Worm (Caenorhabditis elegans) whole organism, L4 larva: ENCODE results near the gene F10E9.3.

Experiments used
- D1046.2 ChIP-seq: fragments of 200-800 bp; sonication (Bioruptor generic); IDR thresholded peaks from 2 replicates; pipeline ENCODE4 v1.3.6; 2022; ENCODE audit warnings: missing genetic modification characterization, missing compliant biosample characterization
- F26F4.8 ChIP-seq: fragments of 200-800 bp; sonication (Bioruptor generic); conservative IDR thresholded peaks from 2 replicates; pipeline ENCODE4 v1.3.6; 2022; ENCODE audit warnings: missing genetic modification characterization, missing compliant biosample characterization
- F37D6.2 ChIP-seq: sonication (generic microtip); optimal IDR thresholded peaks from 2 replicates; lab custom pipeline; 2016; ENCODE audit warnings: mild to moderate bottlenecking, missing genetic modification characterization, missing compliant biosample characterization
- F44E2.7 ChIP-seq: fragments of 200-800 bp; sonication (Bioruptor generic); IDR thresholded peaks from 2 replicates; pipeline ENCODE4 v2.1.2; 2022; ENCODE audit warnings: missing genetic modification characterization, missing compliant biosample characterization
- T26A8.4 ChIP-seq: fragments of 200-800 bp; sonication (Bioruptor generic); IDR thresholded peaks from 2 replicates; pipeline ENCODE4 v1.3.6; 2022; ENCODE audit warnings: missing genetic modification characterization, missing compliant biosample characterization
- Y5F2A.4 ChIP-seq: fragments of 200-800 bp; sonication (Bioruptor generic); optimal IDR thresholded peaks from 2 replicates; lab custom pipeline; 2018; ENCODE audit warnings: mild to moderate bottlenecking, missing genetic modification characterization, missing compliant biosample characterization
- Y75B8A.6 ChIP-seq: fragments of 200-800 bp; sonication (Bioruptor generic); IDR thresholded peaks from 2 replicates; pipeline ENCODE4 v1.3.6; 2022; ENCODE audit warnings: missing genetic modification reagents, missing genetic modification characterization, missing compliant biosample characterization
- aha-1 ChIP-seq: fragments of 150-350 bp; peaks from one replicate; lab custom pipeline; 2014; ENCODE audit warnings: missing biosample characterization, missing genetic modification characterization
- aly-2 ChIP-seq: sonication (generic microtip); optimal IDR thresholded peaks from 2 replicates; lab custom pipeline; 2018; ENCODE audit warnings: missing biosample characterization, missing genetic modification characterization
- ama-1 ChIP-seq: fragments of 150-350 bp; optimal IDR thresholded peaks from 2 replicates; lab custom pipeline; 2014; ENCODE audit warnings: inconsistent platforms, mixed read lengths
- arid-1 ChIP-seq: fragments of 200-800 bp; sonication (Bioruptor generic); conservative IDR thresholded peaks from 2 replicates; pipeline ENCODE4 v1.3.6; 2022; ENCODE audit warnings: missing genetic modification reagents, missing genetic modification characterization, missing compliant biosample characterization
- ceh-32 ChIP-seq: sonication (generic microtip); optimal IDR thresholded peaks from 2 replicates; lab custom pipeline; 2016; ENCODE audit warnings: mild to moderate bottlenecking, missing genetic modification characterization, missing compliant biosample characterization; ENCODE audit not compliant: poor library complexity
- ceh-82 ChIP-seq: sonication (generic microtip); optimal IDR thresholded peaks from 2 replicates; lab custom pipeline; 2017; ENCODE audit warnings: missing biosample characterization, missing genetic modification characterization
- ctbp-1 ChIP-seq: fragments of 200-800 bp; sonication (Bioruptor generic); IDR thresholded peaks from 2 replicates; pipeline ENCODE4 v1.3.6; 2022; ENCODE audit warnings: missing genetic modification reagents, missing genetic modification characterization, missing compliant biosample characterization
- daf-16 ChIP-seq, 3 experiments: sonication (generic microtip); optimal IDR thresholded peaks; 2 replicates each; lab custom pipeline; 2016 to 2017; ENCODE audit warnings: missing genetic modification characterization in 3 of 3, missing genetic modification reagents in 3 of 3, mild to moderate bottlenecking in 2 of 3, missing compliant biosample characterization in 2 of 3, missing biosample characterization in 1 of 3, moderate library complexity in 1 of 3
- daf-8 ChIP-seq: fragments of 200-800 bp; sonication (Bioruptor generic); IDR thresholded peaks from 2 replicates; pipeline ENCODE4 v1.3.6; 2022; ENCODE audit warnings: missing genetic modification characterization, missing compliant biosample characterization
- dmd-8 ChIP-seq: fragments of 200-800 bp; sonication (Bioruptor generic); IDR thresholded peaks from 2 replicates; pipeline ENCODE4 v1.3.6; 2022; ENCODE audit warnings: missing genetic modification characterization, missing compliant biosample characterization
- egl-43 ChIP-seq: fragments of 200-800 bp; sonication (Bioruptor generic); IDR thresholded peaks from 2 replicates; pipeline ENCODE4 v1.3.6; 2022; ENCODE audit warnings: missing genetic modification reagents, missing genetic modification characterization, missing compliant biosample characterization
- fkh-10 ChIP-seq: fragments of 150-350 bp; optimal IDR thresholded peaks from 2 replicates; lab custom pipeline; 2014; ENCODE audit warnings: missing biosample characterization, missing genetic modification reagents, missing genetic modification characterization
- hif-1 ChIP-seq, 2 experiments: sonication (generic microtip); optimal IDR thresholded peaks; 2 replicates each; lab custom pipeline; 2016 to 2017; ENCODE audit warnings: missing compliant biosample characterization in 2 of 2, missing genetic modification characterization in 2 of 2, missing genetic modification reagents in 2 of 2, missing genotype in 2 of 2, mild to moderate bottlenecking in 1 of 2
- hlh-11 ChIP-seq: fragments of 200-800 bp; sonication (Bioruptor generic); optimal IDR thresholded peaks from 2 replicates; lab custom pipeline; 2018; ENCODE audit warnings: mild to moderate bottlenecking, missing genetic modification characterization, missing compliant biosample characterization
- hlh-30 ChIP-seq: sonication (generic microtip); optimal IDR thresholded peaks from 2 replicates; lab custom pipeline; 2017; ENCODE audit warnings: antibody characterized with exemption, mild to moderate bottlenecking, missing genetic modification characterization, missing compliant biosample characterization; ENCODE audit not compliant: insufficient read depth
- hmg-1.1 ChIP-seq: fragments of 200-800 bp; sonication (Bioruptor generic); IDR thresholded peaks from 2 replicates; pipeline ENCODE4 v1.3.6; 2022; ENCODE audit warnings: missing genetic modification reagents, missing genetic modification characterization, missing compliant biosample characterization
- jun-1 ChIP-seq: fragments of 150-350 bp; optimal IDR thresholded peaks from 2 replicates; lab custom pipeline; 2014; ENCODE audit warnings: missing biosample characterization, missing genetic modification reagents, missing genetic modification characterization
- lin-15B ChIP-seq: fragments of 150-350 bp; sonication (generic microtip); optimal IDR thresholded peaks from 3 replicates; lab custom pipeline; 2014; ENCODE audit warnings: missing biosample characterization, missing genetic modification characterization
- lin-39 ChIP-seq: fragments of 150-350 bp; optimal IDR thresholded peaks from 2 replicates; lab custom pipeline; 2014; ENCODE audit warnings: missing biosample characterization, missing genetic modification reagents, missing genetic modification characterization
- madf-5 ChIP-seq, 2 experiments: fragments of 200-800 bp; sonication (Bioruptor generic); IDR thresholded peaks; 2 replicates each; pipeline ENCODE4 v1.3.6; 2022; ENCODE audit warnings: missing compliant biosample characterization in 2 of 2, missing genetic modification characterization in 2 of 2
- mdl-1 ChIP-seq, 2 experiments: fragments of 150-350 bp in 1 of 2; sonication (generic microtip) in 1 of 2; optimal IDR thresholded peaks; 2 replicates each; lab custom pipeline; 2014 to 2017; ENCODE audit warnings: missing biosample characterization in 2 of 2, missing genetic modification characterization in 2 of 2
- mxl-3 ChIP-seq: fragments of 200-800 bp; sonication (Bioruptor generic); optimal IDR thresholded peaks from 2 replicates; lab custom pipeline; 2018; ENCODE audit warnings: mild to moderate bottlenecking, missing genetic modification characterization, missing compliant biosample characterization
- nhr-11 ChIP-seq: fragments of 150-350 bp; optimal IDR thresholded peaks from 2 replicates; lab custom pipeline; 2014; ENCODE audit warnings: missing biosample characterization, missing genetic modification characterization
- nhr-111 ChIP-seq: fragments of 200-800 bp; sonication (Bioruptor generic); optimal IDR thresholded peaks from 2 replicates; lab custom pipeline; 2018; ENCODE audit warnings: mild to moderate bottlenecking, missing genetic modification characterization, missing compliant biosample characterization
- nhr-237 ChIP-seq: sonication (generic microtip); optimal IDR thresholded peaks from 2 replicates; lab custom pipeline; 2017; ENCODE audit warnings: missing biosample characterization, missing genetic modification characterization
- nhr-25 ChIP-seq: sonication (generic microtip); optimal IDR thresholded peaks from 2 replicates; lab custom pipeline; 2017; ENCODE audit warnings: missing genetic modification characterization, mild to moderate bottlenecking, missing compliant biosample characterization, antibody characterized with exemption, moderate library complexity, borderline replicate concordance; ENCODE audit not compliant: insufficient read depth
- nhr-28 ChIP-seq: fragments of 150-350 bp; optimal IDR thresholded peaks from 2 replicates; lab custom pipeline; 2014; ENCODE audit warnings: missing biosample characterization, missing genetic modification characterization
- nhr-41 ChIP-seq: fragments of 200-800 bp; sonication (Bioruptor generic); IDR thresholded peaks from 2 replicates; pipeline ENCODE4 v1.3.6; 2022; ENCODE audit warnings: missing genetic modification reagents, missing genetic modification characterization, missing compliant biosample characterization
- nhr-42 ChIP-seq: fragments of 200-800 bp; sonication (Bioruptor generic); IDR thresholded peaks from 2 replicates; pipeline ENCODE4 v1.3.6; 2022; ENCODE audit warnings: missing genetic modification characterization, missing compliant biosample characterization
- nhr-48 ChIP-seq: sonication (generic microtip); optimal IDR thresholded peaks from 2 replicates; lab custom pipeline; 2016; ENCODE audit warnings: mild to moderate bottlenecking, missing genetic modification characterization, missing compliant biosample characterization
- pha-4 ChIP-seq, 2 experiments: fragments of 150-350 bp in 1 of 2; fragments of 200-800 bp in 1 of 2; sonication (Bioruptor generic) in 1 of 2; IDR thresholded peaks in 1 of 2; optimal IDR thresholded peaks in 1 of 2; 2 replicates each; pipeline versions ENCODE4 v1.3.6 to Lab custom; 2014 to 2022; ENCODE audit warnings: missing genetic modification characterization in 2 of 2, missing genetic modification reagents in 2 of 2, missing biosample characterization in 1 of 2, missing compliant biosample characterization in 1 of 2
- pqm-1 ChIP-seq: sonication (generic microtip); optimal IDR thresholded peaks from 2 replicates; lab custom pipeline; 2017; ENCODE audit warnings: missing biosample characterization, missing genetic modification characterization
- rbr-2 ChIP-seq: sonication (generic microtip); optimal IDR thresholded peaks from 2 replicates; lab custom pipeline; 2016; ENCODE audit warnings: missing genotype, missing genetic modification characterization, missing compliant biosample characterization
- saeg-2 ChIP-seq: fragments of 200-800 bp; sonication (Bioruptor generic); IDR thresholded peaks from 2 replicates; pipeline ENCODE4 v1.3.6; 2022; ENCODE audit warnings: missing genetic modification reagents, missing genetic modification characterization, missing compliant biosample characterization
- sdz-12 ChIP-seq: fragments of 200-800 bp; sonication (Bioruptor generic); optimal IDR thresholded peaks from 2 replicates; lab custom pipeline; 2018; ENCODE audit warnings: mild to moderate bottlenecking, missing genetic modification characterization, missing compliant biosample characterization
- skn-1 ChIP-seq: fragments of 150-350 bp; optimal IDR thresholded peaks from 2 replicates; lab custom pipeline; 2014; ENCODE audit warnings: missing biosample characterization, missing genetic modification characterization
- snpc-1.2 ChIP-seq: fragments of 200-800 bp; sonication (Bioruptor generic); IDR thresholded peaks from 2 replicates; pipeline ENCODE4 v1.3.6; 2022; ENCODE audit warnings: missing genetic modification reagents, missing genetic modification characterization, missing compliant biosample characterization
- spr-1 ChIP-seq: sonication (generic microtip); optimal IDR thresholded peaks from 2 replicates; lab custom pipeline; 2016; ENCODE audit warnings: mild to moderate bottlenecking, missing genetic modification characterization, missing compliant biosample characterization
- tag-97 ChIP-seq: fragments of 200-800 bp; sonication (Bioruptor generic); IDR thresholded peaks from 2 replicates; pipeline ENCODE4 v1.3.6; 2022; ENCODE audit warnings: missing genetic modification characterization, missing compliant biosample characterization
- tra-1 ChIP-seq: fragments of 200-800 bp; sonication (Bioruptor generic); IDR thresholded peaks from 2 replicates; pipeline ENCODE4 v1.3.6; 2022; ENCODE audit warnings: missing genetic modification reagents, missing genetic modification characterization, missing compliant biosample characterization
- unc-130 ChIP-seq: sonication (generic microtip); optimal IDR thresholded peaks from 2 replicates; lab custom pipeline; 2016; ENCODE audit warnings: missing genetic modification reagents, missing genetic modification characterization, missing compliant biosample characterization
- vab-7 ChIP-seq: fragments of 200-800 bp; sonication (Bioruptor generic); IDR thresholded peaks from 2 replicates; pipeline ENCODE4 v1.3.6; 2022; ENCODE audit warnings: missing genetic modification reagents, missing genetic modification characterization, missing compliant biosample characterization
- zag-1 ChIP-seq: fragments of 150-350 bp; optimal IDR thresholded peaks from 2 replicates; lab custom pipeline; 2014; ENCODE audit warnings: missing biosample characterization, missing genetic modification characterization
- ztf-11 ChIP-seq: fragments of 150-350 bp; optimal IDR thresholded peaks from 2 replicates; lab custom pipeline; 2014; ENCODE audit warnings: missing biosample characterization, missing genetic modification characterization

F10E9.3 gene

ce11 chrIII:8358213-8358672 lies 47.4 kb downstream of the F10E9.3 start, which contains the start of the genes R05D3.8 and rfp-1 (continued):
- TF ChIP-seq ceh-82 (tag; lab: Kevin White, UChicago) (no peak), nhr-48 (no peak), Y75B8A.6 (GFP tag; lab: Robert Waterston, UW) (no peak), ama-1 (lab: Kevin White, UChicago) (no peak), hlh-30 (peak; percentile 84), lin-15B (peak; percentile 49), madf-5 (GFP tag; IDR thresholded peaks at IDR 0.05; lab: Robert Waterston, UW) (no peak), snpc-1.2 (GFP tag; lab: Robert Waterston, UW) (no peak), jun-1 (tag; lab: Kevin White, UChicago) (no peak), hif-1 (tag; optimal IDR thresholded peaks at IDR 0.05; lab: Kevin White, UChicago) (peak in 1 of 2 experiments; percentile 54), lin-39 (no peak), hlh-11 (peak; percentile 60), egl-43 (no peak), mdl-1 (tag; optimal IDR thresholded peaks at IDR 0.05; lab: Kevin White, UChicago) (peak in 1 of 2 experiments; percentile 28), nhr-237 (tag; lab: Kevin White, UChicago) (no peak), zag-1 (tag; lab: Kevin White, UChicago) (no peak), ctbp-1 (GFP tag; lab: Robert Waterston, UW) (no peak), daf-16 (GFP tag; optimal IDR thresholded peaks at IDR 0.05; lab: Kevin White, UChicago) (no peak), daf-16 (tag; optimal IDR thresholded peaks at IDR 0.05; lab: Kevin White, UChicago) (peak; percentile 51), nhr-111 (no peak), nhr-25 (peak; percentile 76), tag-97 (GFP tag; lab: Robert Waterston, UW) (no peak), dmd-8 (GFP tag; lab: Robert Waterston, UW) (no peak), hmg-1.1 (GFP tag; lab: Robert Waterston, UW) (no peak; the same call in 1 of the 2 replicates), nhr-28 (tag; lab: Kevin White, UChicago) (peak; percentile 85), tra-1 (GFP tag; lab: Robert Waterston, UW) (0 out of 2 replicates have a peak, but pooled peaks have one; percentile 22), T26A8.4 (GFP tag; lab: Robert Waterston, UW) (peak; percentile 45; the same call in 1 of the 2 replicates), Y5F2A.4 (GFP tag; lab: Kevin White, UChicago) (no peak), unc-130 (GFP tag; lab: Kevin White, UChicago) (peak; percentile 74), skn-1 (tag; lab: Kevin White, UChicago) (no peak), spr-1 (tag; lab: Kevin White, UChicago) (no peak), vab-7 (GFP tag; lab: Robert Waterston, UW) (no peak), F26F4.8 (no peak), aly-2 (no peak), pha-4 (GFP tag; IDR thresholded peaks at IDR 0.05; lab: Robert Waterston, UW) (no peak), pha-4 (tag; optimal IDR thresholded peaks at IDR 0.05; lab: Kevin White, UChicago) (peak; percentile 83), pqm-1 (tag; lab: Kevin White, UChicago) (peak; percentile 3), F37D6.2 (tag; lab: Kevin White, UChicago) (peak; percentile 39), nhr-11 (tag; lab: Kevin White, UChicago) (peak; percentile 89), ceh-32 (tag; lab: Kevin White, UChicago) (no peak), aha-1 (tag; lab: Kevin White, UChicago) (peak; percentile 44), arid-1 (GFP tag; lab: Robert Waterston, UW) (peak; percentile 67; the same call in 1 of the 2 replicates), ztf-11 (no peak), nhr-41 (GFP tag; lab: Robert Waterston, UW) (no peak), D1046.2 (GFP tag; lab: Robert Waterston, UW) (no peak), F44E2.7 (GFP tag; lab: Robert Waterston, UW) (no peak), saeg-2 (GFP tag; lab: Robert Waterston, UW) (no peak), mxl-3 (GFP tag; lab: Kevin White, UChicago) (peak; percentile 25), sdz-12 (no peak), nhr-42 (GFP tag; lab: Robert Waterston, UW) (no peak), fkh-10 (GFP tag; lab: Kevin White, UChicago) (peak; percentile 36), daf-8 (GFP tag; lab: Robert Waterston, UW) (no peak), rbr-2 (peak; percentile 43)
